Worm (Caenorhabditis elegans) whole organism, early embryonic: Measurements from ENCODE around the gene ZC443.7.

ENCODE experiments used
- B0310.2 ChIP-seq: sonication (generic microtip); optimal IDR thresholded peaks from 2 replicates; lab custom pipeline; 2016; ENCODE audit warnings: mild to moderate bottlenecking, missing genetic modification characterization, missing compliant biosample characterization
- F13C5.2 ChIP-seq: sonication (generic microtip); optimal IDR thresholded peaks from 2 replicates; lab custom pipeline; 2017; ENCODE audit warnings: mild to moderate bottlenecking, missing genetic modification characterization, inconsistent platforms, missing compliant biosample characterization
- aly-1 ChIP-seq: sonication (generic microtip); optimal IDR thresholded peaks from 2 replicates; lab custom pipeline; 2016; ENCODE audit warnings: missing genetic modification characterization, missing compliant biosample characterization
- ama-1 ChIP-seq: fragments of 150-350 bp; optimal IDR thresholded peaks from 2 replicates; lab custom pipeline; 2014
- ceh-13 ChIP-seq: fragments of 200-800 bp; sonication (Bioruptor generic); optimal IDR thresholded peaks from 2 replicates; lab custom pipeline; 2018; ENCODE audit warnings: mild to moderate bottlenecking, missing genetic modification characterization, missing compliant biosample characterization
- ceh-36 ChIP-seq: sonication (generic microtip); optimal IDR thresholded peaks from 2 replicates; lab custom pipeline; 2016; ENCODE audit warnings: missing genetic modification characterization, inconsistent platforms, missing compliant biosample characterization
- ets-7 ChIP-seq: sonication (generic microtip); optimal IDR thresholded peaks from 2 replicates; lab custom pipeline; 2016; ENCODE audit warnings: missing genotype, missing genetic modification characterization, missing compliant biosample characterization
- flt-1 ChIP-seq: fragments of 200-800 bp; sonication (Bioruptor generic); IDR thresholded peaks from 2 replicates; pipeline ENCODE4 v1.3.6; 2022; ENCODE audit warnings: missing genetic modification characterization, missing compliant biosample characterization
- hmbx-1 ChIP-seq: sonication (generic microtip); optimal IDR thresholded peaks from 2 replicates; lab custom pipeline; 2016; ENCODE audit warnings: mild to moderate bottlenecking, missing genetic modification characterization, missing compliant biosample characterization
- hmg-4 ChIP-seq: fragments of 200-800 bp; sonication (Bioruptor generic); optimal IDR thresholded peaks from 2 replicates; lab custom pipeline; 2018; ENCODE audit warnings: mild to moderate bottlenecking, missing genetic modification characterization, missing compliant biosample characterization
- hnd-1 ChIP-seq: sonication (generic microtip); optimal IDR thresholded peaks from 2 replicates; lab custom pipeline; 2016; ENCODE audit warnings: missing genetic modification characterization, missing compliant biosample characterization
- pes-1 ChIP-seq: fragments of 200-800 bp; sonication (Bioruptor generic); IDR thresholded peaks from 2 replicates; pipeline ENCODE4 v1.3.6; 2022; ENCODE audit warnings: missing genetic modification reagents, missing genetic modification characterization, missing compliant biosample characterization
- scrt-1 ChIP-seq: fragments of 200-800 bp; sonication (Bioruptor generic); IDR thresholded peaks from 2 replicates; pipeline ENCODE4 v1.3.6; 2022; ENCODE audit warnings: missing genetic modification characterization, missing compliant biosample characterization
- sea-1 ChIP-seq: fragments of 200-800 bp; sonication (Bioruptor generic); conservative IDR thresholded peaks from 2 replicates; pipeline ENCODE4 v1.3.6; 2022; ENCODE audit warnings: missing genetic modification characterization, missing compliant biosample characterization
- tbx-11 ChIP-seq: fragments of 200-800 bp; sonication (Bioruptor generic); IDR thresholded peaks from 2 replicates; pipeline ENCODE4 v1.3.6; 2022; ENCODE audit warnings: missing genetic modification characterization, missing compliant biosample characterization
- tbx-37 ChIP-seq: fragments of 200-800 bp; sonication (Bioruptor generic); conservative IDR thresholded peaks from 2 replicates; pipeline ENCODE4 v1.3.6; 2022; ENCODE audit warnings: missing genetic modification reagents, missing genetic modification characterization, missing compliant biosample characterization
- tra-4 ChIP-seq: sonication (generic microtip); optimal IDR thresholded peaks from 2 replicates; lab custom pipeline; 2017; ENCODE audit warnings: missing genetic modification characterization, missing compliant biosample characterization

The ZC443.7 gene

ce11 chrV:12796908-12797490 lies 9.3 kb upstream of the ZC443.7 start:
- TF ChIP-seq tbx-11 (GFP tag; lab: Robert Waterston, UW) (no peak), hnd-1 (tag; lab: Kevin White, UChicago) (no peak), hmbx-1 (tag; lab: Kevin White, UChicago) (no peak), tbx-37 (GFP tag; lab: Robert Waterston, UW) (no peak), ceh-36 (tag; lab: Kevin White, UChicago) (no peak), aly-1 (tag; lab: Kevin White, UChicago) (no peak), ama-1 (lab: Kevin White, UChicago) (no peak), F13C5.2 (tag; lab: Kevin White, UChicago) (no peak), ets-7 (tag; lab: Kevin White, UChicago) (no peak), scrt-1 (GFP tag; lab: Robert Waterston, UW) (no peak), tra-4 (tag; lab: Kevin White, UChicago) (no peak), B0310.2 (no peak), pes-1 (no peak), sea-1 (no peak)

- TF ChIP-seq scrt-1 (GFP tag; lab: Robert Waterston, UW), result no peak
- TF ChIP-seq tra-4 (tag; lab: Kevin White, UChicago), result no peak
- no peak for TF ChIP-seq tbx-37 (GFP tag; lab: Robert Waterston, UW)
- TF ChIP-seq ceh-13 (GFP tag; lab: Kevin White, UChicago), result no peak
- TF ChIP-seq ama-1 (lab: Kevin White, UChicago), result no peak
- TF ChIP-seq hmbx-1 (tag; lab: Kevin White, UChicago), result no peak
- TF ChIP-seq F13C5.2 (tag; lab: Kevin White, UChicago), result no peak
- TF ChIP-seq pes-1, result no peak
- TF ChIP-seq ceh-36 (tag; lab: Kevin White, UChicago), result no peak
- no peak for TF ChIP-seq tbx-11 (GFP tag; lab: Robert Waterston, UW)
- TF ChIP-seq ets-7 (tag; lab: Kevin White, UChicago), result no peak
- TF ChIP-seq hmg-4, result no peak
These were observed 8.3 kb upstream of the ZC443.7 start, which contains the start of gene ugt-6 for ce11 chrV:12797992-12798391. Gene ugt-6, minus strand, starts transcription at chrV:12798224.

- TF ChIP-seq tbx-37 (GFP tag; lab: Robert Waterston, UW), result no peak
- no peak for TF ChIP-seq F13C5.2 (tag; lab: Kevin White, UChicago)
- no peak for TF ChIP-seq scrt-1 (GFP tag; lab: Robert Waterston, UW)
- no peak for TF ChIP-seq hmg-4
- no peak for TF ChIP-seq tbx-11 (GFP tag; lab: Robert Waterston, UW)
- TF ChIP-seq tra-4 (tag; lab: Kevin White, UChicago), result no peak
- TF ChIP-seq ets-7 (tag; lab: Kevin White, UChicago), result no peak
- TF ChIP-seq hmbx-1 (tag; lab: Kevin White, UChicago), result no peak
- no peak for TF ChIP-seq flt-1
- no peak for TF ChIP-seq sea-1
- no peak for TF ChIP-seq B0310.2
- TF ChIP-seq ceh-13 (GFP tag; lab: Kevin White, UChicago), result no peak
- no peak for TF ChIP-seq aly-1 (tag; lab: Kevin White, UChicago)
These were observed 6.1 kb upstream of the ZC443.7 start, which contains the start of gene ugt-3 for ce11 chrV:12800171-12800570. Gene ugt-3, minus strand, starts transcription at chrV:12800271.

ce11 chrV:12803274-12803673 lies 3.0 kb upstream of the ZC443.7 start, which contains the start of gene srbc-45:
Gene srbc-45, plus strand, starts transcription at chrV:12803574.
- TF ChIP-seq ama-1 (lab: Kevin White, UChicago) (no peak), hmbx-1 (tag; lab: Kevin White, UChicago) (no peak), flt-1 (no peak), aly-1 (tag; lab: Kevin White, UChicago) (no peak), ceh-13 (GFP tag; lab: Kevin White, UChicago) (no peak), scrt-1 (GFP tag; lab: Robert Waterston, UW) (no peak), ets-7 (tag; lab: Kevin White, UChicago) (no peak), tra-4 (tag; lab: Kevin White, UChicago) (no peak), hnd-1 (tag; lab: Kevin White, UChicago) (no peak)

ce11 chrV:12809876-12810275 lies 3.6 kb downstream of the ZC443.7 start, which contains the start of gene ZC443.1:
Gene ZC443.1, minus strand, starts transcription at chrV:12810080.
- TF ChIP-seq hmbx-1 (tag; lab: Kevin White, UChicago) (no peak), tbx-11 (GFP tag; lab: Robert Waterston, UW) (no peak), pes-1 (no peak), flt-1 (no peak), hmg-4 (no peak), scrt-1 (GFP tag; lab: Robert Waterston, UW) (no peak), F13C5.2 (tag; lab: Kevin White, UChicago) (no peak), ceh-13 (GFP tag; lab: Kevin White, UChicago) (no peak), ceh-36 (tag; lab: Kevin White, UChicago) (no peak), aly-1 (tag; lab: Kevin White, UChicago) (no peak), B0310.2 (no peak), tbx-37 (GFP tag; lab: Robert Waterston, UW) (no peak), ets-7 (tag; lab: Kevin White, UChicago) (no peak), hnd-1 (tag; lab: Kevin White, UChicago) (no peak)

- TF ChIP-seq pes-1 (no peak), sea-1 (no peak)
These were observed 4.8 kb downstream of the ZC443.7 start, which contains the start of gene ZC443.2 for ce11 chrV:12811126-12811525. Gene ZC443.2, minus strand, starts transcription at chrV:12811192.

- no peak for TF ChIP-seq scrt-1 (GFP tag; lab: Robert Waterston, UW)
- TF ChIP-seq tbx-37 (GFP tag; lab: Robert Waterston, UW), result no peak
- TF ChIP-seq ceh-36 (tag; lab: Kevin White, UChicago), result no peak
- no peak for TF ChIP-seq sea-1
- no peak for TF ChIP-seq hmbx-1 (tag; lab: Kevin White, UChicago)
- no peak for TF ChIP-seq F13C5.2 (tag; lab: Kevin White, UChicago)
- no peak for TF ChIP-seq B0310.2
- TF ChIP-seq flt-1, result no peak
- no peak for TF ChIP-seq tra-4 (tag; lab: Kevin White, UChicago)
These were observed 5.5 kb downstream of the ZC443.7 start for ce11 chrV:12811810-12812209.
